Fruit fly (Drosophila melanogaster) whole organism, embryonic: ENCODE data around the gene CG7879.

Source experiments
- BEAF-32 ChIP-seq: fragments of 200-800 bp; sonication (Bioruptor generic); optimal IDR thresholded peaks from 3 replicates; lab custom pipeline; 2017; ENCODE audit warnings: missing biosample characterization, missing genetic modification characterization, mild to moderate bottlenecking, moderate library complexity, missing genetic modification reagents
- CG10267 ChIP-seq: fragments of 200-800 bp; sonication (Bioruptor generic); optimal IDR thresholded peaks from 2 replicates; lab custom pipeline; 2018; ENCODE audit warnings: missing biosample characterization, mild to moderate bottlenecking, missing genetic modification characterization, moderate library complexity
- CG13775 ChIP-seq: fragments of 200-800 bp; sonication (Bioruptor generic); optimal IDR thresholded peaks from 3 replicates; lab custom pipeline; 2017; ENCODE audit warnings: missing biosample characterization, mild to moderate bottlenecking, missing genetic modification characterization
- CG14050 ChIP-seq: fragments of 200-800 bp; sonication (Bioruptor generic); IDR thresholded peaks from 3 replicates; pipeline ENCODE4 v1.3.6; 2022; ENCODE audit warnings: missing biosample characterization, missing genetic modification characterization
- CG1529 ChIP-seq: fragments of 200-800 bp; sonication (Bioruptor generic); optimal IDR thresholded peaks from 3 replicates; lab custom pipeline; 2018; ENCODE audit warnings: missing biosample characterization, missing genetic modification characterization
- CG15514 ChIP-seq: fragments of 200-800 bp; sonication (Bioruptor generic); optimal IDR thresholded peaks from 3 replicates; lab custom pipeline; 2017; ENCODE audit warnings: missing biosample characterization, missing genetic modification characterization, mild to moderate bottlenecking, moderate library complexity, missing genetic modification reagents
- CG15601 ChIP-seq: fragments of 200-800 bp; sonication (Bioruptor generic); optimal IDR thresholded peaks from 3 replicates; lab custom pipeline; 2019; ENCODE audit warnings: missing biosample characterization, mild to moderate bottlenecking, missing genetic modification characterization, moderate library complexity
- CG2120 ChIP-seq: fragments of 200-800 bp; sonication (Bioruptor generic); optimal IDR thresholded peaks from 3 replicates; lab custom pipeline; 2016; ENCODE audit warnings: missing biosample characterization, missing genetic modification characterization
- CG2712 ChIP-seq: fragments of 200-800 bp; optimal IDR thresholded peaks from 3 replicates; lab custom pipeline; 2019; ENCODE audit warnings: missing biosample characterization, mild to moderate bottlenecking, missing genetic modification characterization, moderate library complexity
- CG31441 ChIP-seq: fragments of 200-800 bp; sonication (Bioruptor generic); IDR thresholded peaks from 2 replicates; pipeline ENCODE4 v1.3.6; 2022; ENCODE audit warnings: missing biosample characterization, missing genetic modification characterization
- CG33557 ChIP-seq: fragments of 200-800 bp; sonication (Bioruptor generic); optimal IDR thresholded peaks from 2 replicates; lab custom pipeline; 2019; ENCODE audit warnings: missing biosample characterization, mild to moderate bottlenecking, missing genetic modification characterization, moderate library complexity
- CG7963 ChIP-seq: fragments of 200-800 bp; sonication (Bioruptor generic); IDR thresholded peaks from 3 replicates; pipeline ENCODE4 v1.3.6; 2022; ENCODE audit warnings: missing biosample characterization, missing genetic modification characterization; ENCODE audit not compliant: partially characterized antibody
- CG8290 ChIP-seq, 3 experiments: fragments of 200-800 bp; sonication (Bioruptor generic); optimal IDR thresholded peaks; 2 replicates each; lab custom pipeline; 2016 to 2019; ENCODE audit warnings: missing biosample characterization in 3 of 3, missing genetic modification characterization in 3 of 3, mild to moderate bottlenecking in 2 of 3, moderate library complexity in 1 of 3
- CG8388 ChIP-seq: fragments of 200-800 bp; sonication (Bioruptor generic); optimal IDR thresholded peaks from 2 replicates; lab custom pipeline; 2019; ENCODE audit warnings: missing biosample characterization, mild to moderate bottlenecking, missing genetic modification characterization, moderate library complexity
- CG9727 ChIP-seq: fragments of 200-800 bp; sonication (Bioruptor generic); optimal IDR thresholded peaks from 3 replicates; lab custom pipeline; 2017; ENCODE audit warnings: missing biosample characterization, mild to moderate bottlenecking, missing genetic modification characterization
- CG9797 ChIP-seq: fragments of 200-800 bp; sonication (Bioruptor generic); optimal IDR thresholded peaks from 3 replicates; lab custom pipeline; 2018; ENCODE audit warnings: missing biosample characterization, mild to moderate bottlenecking, missing genetic modification characterization
- Dad ChIP-seq: fragments of 200-800 bp; sonication (Bioruptor generic); optimal IDR thresholded peaks from 3 replicates; lab custom pipeline; 2016; ENCODE audit warnings: missing biosample characterization, missing genetic modification characterization
- Dll ChIP-seq: fragments of 200-800 bp; sonication (Bioruptor generic); IDR thresholded peaks from 4 replicates; pipeline ENCODE4 v1.3.6; 2022; ENCODE audit warnings: missing biosample characterization, missing genetic modification characterization; ENCODE audit not compliant: partially characterized antibody
- Doc3 ChIP-seq: fragments of 200-800 bp; sonication (Bioruptor generic); IDR thresholded peaks from 3 replicates; pipeline ENCODE4 v1.3.6; 2022; ENCODE audit warnings: missing biosample characterization, missing genetic modification characterization; ENCODE audit not compliant: partially characterized antibody
- Dp ChIP-seq: fragments of 200-800 bp; sonication (Bioruptor generic); optimal IDR thresholded peaks from 2 replicates; lab custom pipeline; 2018; ENCODE audit warnings: missing biosample characterization, mild to moderate bottlenecking, missing genetic modification characterization, moderate library complexity
- Ets97D ChIP-seq: fragments of 200-800 bp; sonication (Bioruptor generic); optimal IDR thresholded peaks from 3 replicates; lab custom pipeline; 2016; ENCODE audit warnings: missing biosample characterization, missing genetic modification characterization
- Fer1 ChIP-seq: fragments of 200-800 bp; sonication (Bioruptor generic); optimal IDR thresholded peaks from 2 replicates; lab custom pipeline; 2017; ENCODE audit warnings: missing biosample characterization, mild to moderate bottlenecking, missing genetic modification characterization
- GATAe ChIP-seq: fragments of 200-800 bp; sonication (Bioruptor generic); conservative IDR thresholded peaks from 2 replicates; pipeline ENCODE4 v1.3.6; 2022; ENCODE audit warnings: missing biosample characterization, missing genetic modification characterization
- Gsc ChIP-seq: fragments of 200-800 bp; sonication (Bioruptor generic); IDR thresholded peaks from 2 replicates; pipeline ENCODE4 v1.3.6; 2022; ENCODE audit warnings: missing biosample characterization, missing genetic modification characterization
- Hmx ChIP-seq: fragments of 200-800 bp; sonication (Bioruptor generic); optimal IDR thresholded peaks from 2 replicates; lab custom pipeline; 2016; ENCODE audit warnings: missing biosample characterization, missing genetic modification characterization
- MBD-R2 ChIP-seq: fragments of 200-800 bp; sonication (Bioruptor generic); IDR thresholded peaks from 2 replicates; pipeline ENCODE4 v1.3.6; 2022; ENCODE audit warnings: missing biosample characterization, missing genetic modification characterization
- Scr ChIP-seq: fragments of 200-800 bp; sonication (Bioruptor generic); IDR thresholded peaks from 2 replicates; pipeline ENCODE4 v1.3.6; 2022; ENCODE audit warnings: missing biosample characterization, missing genetic modification characterization; ENCODE audit not compliant: partially characterized antibody
- Sin3A ChIP-seq: fragments of >200 bp; optimal IDR thresholded peaks from 2 replicates; lab custom pipeline; 2018
- amos ChIP-seq: fragments of 200-800 bp; sonication (Bioruptor generic); IDR thresholded peaks from 2 replicates; pipeline ENCODE4 v1.3.6; 2022; ENCODE audit warnings: missing biosample characterization, missing genetic modification characterization; ENCODE audit not compliant: partially characterized antibody
- bsh ChIP-seq, 2 experiments: fragments of 200-800 bp; sonication (Bioruptor generic); optimal IDR thresholded peaks; 2 replicates each; lab custom pipeline; 2017 to 2018; ENCODE audit warnings: mild to moderate bottlenecking in 2 of 2, missing biosample characterization in 2 of 2, missing genetic modification characterization in 2 of 2, moderate library complexity in 1 of 2
- exex ChIP-seq: fragments of 200-800 bp; sonication (Bioruptor generic); optimal IDR thresholded peaks from 4 replicates; lab custom pipeline; 2018; ENCODE audit warnings: missing biosample characterization, mild to moderate bottlenecking, missing genetic modification characterization, moderate library complexity
- fd102C ChIP-seq: fragments of 200-800 bp; sonication (Bioruptor generic); optimal IDR thresholded peaks from 2 replicates; lab custom pipeline; 2018; ENCODE audit warnings: missing biosample characterization, mild to moderate bottlenecking, missing genetic modification characterization, moderate library complexity
- grau ChIP-seq: fragments of 200-800 bp; optimal IDR thresholded peaks from 3 replicates; lab custom pipeline; 2019; ENCODE audit warnings: missing biosample characterization, mild to moderate bottlenecking, missing genetic modification characterization, moderate library complexity
- grn ChIP-seq: fragments of 200-800 bp; sonication (Bioruptor generic); optimal IDR thresholded peaks from 3 replicates; lab custom pipeline; 2017; ENCODE audit warnings: missing biosample characterization, missing genetic modification characterization
- gt ChIP-seq: fragments of 200-800 bp; sonication (Bioruptor generic); IDR thresholded peaks from 2 replicates; pipeline ENCODE4 v1.3.6; 2022; ENCODE audit warnings: missing biosample characterization, missing genetic modification characterization
- hkb ChIP-seq, 2 experiments: fragments of 200-800 bp in 1 of 2; fragments of >200 bp in 1 of 2; sonication (Bioruptor generic) in 1 of 2; IDR thresholded peaks in 1 of 2; optimal IDR thresholded peaks in 1 of 2; 2 replicates each; pipeline versions ENCODE4 v1.3.6 to Lab custom; 2017 to 2022; ENCODE audit warnings: missing biosample characterization in 1 of 2, missing genetic modification characterization in 1 of 2
- lab ChIP-seq: fragments of 200-800 bp; sonication (Bioruptor generic); optimal IDR thresholded peaks from 3 replicates; lab custom pipeline; 2017; ENCODE audit warnings: missing biosample characterization, missing genetic modification characterization, mild to moderate bottlenecking, moderate library complexity, missing genetic modification reagents
- nau ChIP-seq: fragments of 200-800 bp; sonication (Bioruptor generic); optimal IDR thresholded peaks from 3 replicates; lab custom pipeline; 2017; ENCODE audit warnings: missing biosample characterization, mild to moderate bottlenecking, missing genetic modification characterization, missing genetic modification reagents
- nerfin-2 ChIP-seq: fragments of 200-800 bp; sonication (Bioruptor generic); IDR thresholded peaks from 2 replicates; pipeline ENCODE4 v1.3.6; 2022; ENCODE audit warnings: missing biosample characterization, missing genetic modification characterization; ENCODE audit not compliant: partially characterized antibody
- nmo ChIP-seq: fragments of 200-800 bp; sonication (Bioruptor generic); optimal IDR thresholded peaks from 2 replicates; lab custom pipeline; 2018; ENCODE audit warnings: missing biosample characterization, mild to moderate bottlenecking, missing genetic modification characterization, moderate library complexity
- peb ChIP-seq: fragments of 200-800 bp; sonication (Bioruptor generic); IDR thresholded peaks from 2 replicates; pipeline ENCODE4 v1.3.6; 2022; ENCODE audit warnings: missing biosample characterization, missing genetic modification characterization
- pnt ChIP-seq: fragments of 200-800 bp; sonication (Bioruptor generic); optimal IDR thresholded peaks from 3 replicates; lab custom pipeline; 2016; ENCODE audit warnings: missing biosample characterization, missing genetic modification characterization
- row ChIP-seq: fragments of 200-800 bp; sonication (Bioruptor generic); IDR thresholded peaks from 3 replicates; pipeline ENCODE4 v1.3.6; 2022; ENCODE audit warnings: missing biosample characterization, missing genetic modification characterization
- sc ChIP-seq, 3 experiments: fragments of >200 bp in 2 of 3; fragments of 200-800 bp in 1 of 3; sonication (Bioruptor generic) in 1 of 3; optimal IDR thresholded peaks; 2 replicates in 2 of 3; 3 replicates in 1 of 3; lab custom pipeline; 2017; ENCODE audit warnings: mild to moderate bottlenecking in 1 of 3, missing biosample characterization in 1 of 3, missing genetic modification characterization in 1 of 3, missing genetic modification reagents in 1 of 3
- sob ChIP-seq: fragments of 200-800 bp; sonication (Bioruptor generic); IDR thresholded peaks from 2 replicates; pipeline ENCODE4 v1.3.6; 2022; ENCODE audit warnings: missing biosample characterization, missing genetic modification characterization

CG7879 gene

DNA sequence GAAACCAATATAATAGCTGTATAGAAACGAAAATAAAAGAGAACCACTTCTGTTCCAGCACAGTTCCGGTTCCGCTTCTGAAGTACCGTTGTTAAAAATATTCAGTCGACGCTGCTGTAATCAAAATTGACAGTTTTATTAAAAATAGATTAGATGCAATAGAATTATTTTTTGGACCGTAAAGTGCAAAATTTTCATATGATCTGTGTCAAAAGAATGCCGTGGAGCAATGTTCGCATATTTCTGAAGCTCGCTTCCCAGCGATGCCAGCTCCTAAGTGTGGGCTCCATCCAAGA lies 34.4 kb upstream of the CG7879 start, which contains the start of the genes CG18170 and CG33791:
TSS of gene CG18170 (plus strand) at position 122 of the 296 bp plus-strand sequence.
TSS of gene CG33791 (plus strand) at position 122 of the 296 bp plus-strand sequence.
- TF ChIP-seq hkb (optimal IDR thresholded peaks at IDR 0.05; lab: Kevin White, UChicago) (peak; percentile 8), hkb (GFP tag; IDR thresholded peaks at IDR 0.05; lab: Robert Waterston, UW) (no peak), CG31441 (0 out of 2 replicates have a peak, but pooled peaks have one; percentile 9), nau (no peak), row (GFP tag; lab: Robert Waterston, UW) (0 out of 3 replicates have a peak, but pooled peaks have one; percentile 0), CG10267 (peak; percentile 54), Doc3 (GFP tag; lab: Robert Waterston, UW) (no peak), Gsc (GFP tag; lab: Robert Waterston, UW) (no peak), sc (optimal IDR thresholded peaks at IDR 0.05; lab: Kevin White, UChicago) (no peak), sc (GFP tag; optimal IDR thresholded peaks at IDR 0.05; lab: Kevin White, UChicago) (peak; percentile 1), MBD-R2 (GFP tag; lab: Robert Waterston, UW) (0 out of 2 replicates have a peak, but pooled peaks have one; percentile 1), CG15601 (tag; lab: Kevin White, UChicago) (peak; percentile 17), Dad (GFP tag; lab: Kevin White, UChicago) (no peak), Ets97D (GFP tag; lab: Kevin White, UChicago) (peak; percentile 52), CG13775 (GFP tag; lab: Kevin White, UChicago) (peak; percentile 11), gt (GFP tag; lab: Robert Waterston, UW) (no peak), Scr (GFP tag; lab: Robert Waterston, UW) (0 out of 2 replicates have a peak, but pooled peaks have one; percentile 3), CG9797 (GFP tag; lab: Kevin White, UChicago) (peak; percentile 39), CG15514 (GFP tag; lab: Kevin White, UChicago) (peak; percentile 98), CG9727 (GFP tag; lab: Kevin White, UChicago) (peak; percentile 19)
- TF ChIP-seq, all 482 proteins: peak for 13

dm6 chr3L:1602064-1602832 lies 33.8 kb upstream of the CG7879 start, which contains the start of gene CG12104:
Gene CG12104 (minus strand): TSS chr3L:1602674.
- TF ChIP-seq CG14050 = no peak
- 0 out of 2 replicates have a peak, but pooled peaks have one; percentile 14 for TF ChIP-seq sob
- TF ChIP-seq exex (tag; lab: Kevin White, UChicago) = peak; percentile 99
- TF ChIP-seq grn (GFP tag; lab: Kevin White, UChicago) = peak; percentile 79
- peak; percentile 96 for TF ChIP-seq GATAe
- TF ChIP-seq CG8290 (GFP tag; optimal IDR thresholded peaks at IDR 0.05; lab: Kevin White, UChicago) = no peak
- peak in 1 of 2 experiments; percentile 13 for TF ChIP-seq CG8290 (tag; optimal IDR thresholded peaks at IDR 0.05; lab: Kevin White, UChicago)
- TF ChIP-seq CG2712 (tag; lab: Kevin White, UChicago) = peak; percentile 48
- peak; percentile 34; the same call in 1 of the 4 replicates for TF ChIP-seq Dll (GFP tag; lab: Robert Waterston, UW)
- peak; percentile 37 for TF ChIP-seq grau (tag; lab: Kevin White, UChicago)
- no peak for TF ChIP-seq pnt
- peak; percentile 42 for TF ChIP-seq CG9727 (GFP tag; lab: Kevin White, UChicago)
- peak; percentile 35; the same call in 1 of the 2 replicates for TF ChIP-seq amos
- TF ChIP-seq BEAF-32 (GFP tag; lab: Kevin White, UChicago) = peak; percentile 12
- no peak for TF ChIP-seq bsh (GFP tag; optimal IDR thresholded peaks at IDR 0.05; lab: Kevin White, UChicago)
- peak; percentile 24 for TF ChIP-seq nmo (GFP tag; lab: Kevin White, UChicago)
- TF ChIP-seq Dp (GFP tag; lab: Kevin White, UChicago) = peak; percentile 20
- peak; percentile 42 for TF ChIP-seq lab (GFP tag; lab: Kevin White, UChicago)
- peak; percentile 15 for TF ChIP-seq Sin3A (lab: Kevin White, UChicago)
- no peak for TF ChIP-seq CG7963 (GFP tag; lab: Robert Waterston, UW)
- no peak for TF ChIP-seq fd102C (GFP tag; lab: Kevin White, UChicago)
- no peak for TF ChIP-seq Hmx (GFP tag; lab: Kevin White, UChicago)
- TF ChIP-seq CG8388 (GFP tag; lab: Kevin White, UChicago) = peak; percentile 30
- peak; percentile 10 for TF ChIP-seq CG2120 (GFP tag; lab: Kevin White, UChicago)
- peak; percentile 64 for TF ChIP-seq CG33557 (GFP tag; lab: Kevin White, UChicago)
- peak; percentile 27 for TF ChIP-seq CG1529 (GFP tag; lab: Kevin White, UChicago)
- peak; percentile 15 for TF ChIP-seq Fer1 (GFP tag; lab: Kevin White, UChicago)
- TF ChIP-seq nerfin-2 (GFP tag; lab: Robert Waterston, UW) = 0 out of 2 replicates have a peak, but pooled peaks have one; percentile 6
- TF ChIP-seq peb (GFP tag; lab: Robert Waterston, UW) = no peak
